Worm (Caenorhabditis elegans): Measurements from ENCODE around the gene pll-1.
A peak's percentile ranks its signal among the peaks of the same experiment; 100 is the strongest.

pll-1 gene

ce11 chrIII:354545-355460 is 10.9 kb upstream of the pll-1 start, which contains the start of gene gei-4 (continued):
- TF ChIP-seq hlh-30 (tag; optimal IDR thresholded peaks at IDR 0.05; ENCODE audit: insufficient read depth) (peak; percentile 98), nhr-237 (tag; optimal IDR thresholded peaks at IDR 0.05) (no peak), ces-1 (GFP tag; optimal IDR thresholded peaks at IDR 0.05) (no peak), F26F4.8 (GFP tag; conservative IDR thresholded peaks at IDR 0.05) (no peak), dmd-8 (GFP tag; IDR thresholded peaks at IDR 0.05) (0 out of 2 replicates have a peak, but pooled peaks have one; percentile 51), ceh-44 (GFP tag; IDR thresholded peaks at IDR 0.05) (no peak), ceh-28 (tag; optimal IDR thresholded peaks at IDR 0.05) (peak; percentile 92), daf-19 (GFP tag; conservative IDR thresholded peaks at IDR 0.05) (no peak), mdt-29 (GFP tag; IDR thresholded peaks at IDR 0.05) (peak; percentile 22), F44E2.7 (GFP tag; IDR thresholded peaks at IDR 0.05) (0 out of 2 replicates have a peak, but pooled peaks have one; percentile 24), ctbp-1 (GFP tag; IDR thresholded peaks at IDR 0.05) (peak; percentile 76; the same call in 1 of the 2 replicates), nhr-10 (tag; optimal IDR thresholded peaks at IDR 0.05) (peak; percentile 14), zip-11 (GFP tag; IDR thresholded peaks at IDR 0.05) (no peak), rbr-2 (tag; optimal IDR thresholded peaks at IDR 0.05) (peak; percentile 91), snpc-1.2 (GFP tag; IDR thresholded peaks at IDR 0.05) (no peak), lin-13 (GFP tag; optimal IDR thresholded peaks at IDR 0.05) (peak; percentile 24), ama-1 (optimal IDR thresholded peaks at IDR 0.05) (peak; percentile 85), daf-12 (tag; optimal IDR thresholded peaks at IDR 0.05) (no peak), nhr-77 (tag; optimal IDR thresholded peaks at IDR 0.05) (peak; percentile 18), unc-62 (GFP tag; optimal IDR thresholded peaks at IDR 0.05 in 1 of 2) (peak in 1 of 2 experiments; percentile 100), unc-62 (tag; optimal IDR thresholded peaks at IDR 0.05) (no peak), nhr-48 (tag; optimal IDR thresholded peaks at IDR 0.05) (peak; percentile 72), lim-7 (GFP tag; IDR thresholded peaks at IDR 0.05) (no peak), zip-2 (tag; optimal IDR thresholded peaks at IDR 0.05) (peak; percentile 86), F37D6.2 (tag; optimal IDR thresholded peaks at IDR 0.05) (peak; percentile 70), dve-1 (tag; optimal IDR thresholded peaks at IDR 0.05; ENCODE audit: insufficient read depth) (peak; percentile 79), php-3 (GFP tag; IDR thresholded peaks at IDR 0.05) (peak; percentile 49; the same call in 1 of the 2 replicates), lin-39 (tag; optimal IDR thresholded peaks at IDR 0.05) (no peak), mep-1 (tag; optimal IDR thresholded peaks at IDR 0.05) (peak; percentile 88), attf-4 (tag; optimal IDR thresholded peaks at IDR 0.05) (no peak), T20F7.1 (GFP tag; optimal IDR thresholded peaks at IDR 0.05) (peak; percentile 69), spr-1 (tag; optimal IDR thresholded peaks at IDR 0.05) (peak; percentile 91), ceh-32 (tag; optimal IDR thresholded peaks at IDR 0.05; ENCODE audit: poor library complexity) (no peak), skn-1 (tag; optimal IDR thresholded peaks at IDR 0.05) (no peak), zfp-3 (GFP tag; conservative IDR thresholded peaks at IDR 0.05) (no peak), madf-9 (GFP tag; conservative IDR thresholded peaks at IDR 0.05) (no peak), lin-1 (GFP tag; IDR thresholded peaks at IDR 0.05) (peak; percentile 9; the same call in 1 of the 2 replicates), hlh-11 (tag; optimal IDR thresholded peaks at IDR 0.05) (peak; percentile 97), aha-1 (tag) (peak; percentile 86), duxl-1 (tag; optimal IDR thresholded peaks at IDR 0.05; ENCODE audit: poor library complexity) (peak; percentile 48), F10B5.3 (tag; optimal IDR thresholded peaks at IDR 0.05) (peak; percentile 58), fkh-10 (GFP tag; optimal IDR thresholded peaks at IDR 0.05) (peak; percentile 93), lsy-2 (tag; optimal IDR thresholded peaks at IDR 0.05) (peak; percentile 17 to 69), mxl-3 (GFP tag; optimal IDR thresholded peaks at IDR 0.05) (peak; percentile 61), jun-1 (tag; optimal IDR thresholded peaks at IDR 0.05) (peak; percentile 66), nhr-42 (GFP tag; IDR thresholded peaks at IDR 0.05) (peak; percentile 6; the same call in 1 of the 2 replicates), gei-8 (GFP tag; optimal IDR thresholded peaks at IDR 0.05) (peak; percentile 67), nhr-28 (tag; optimal IDR thresholded peaks at IDR 0.05) (peak; percentile 76), R02D3.7 (tag; optimal IDR thresholded peaks at IDR 0.05) (no peak)
